Worm (Caenorhabditis elegans) whole organism, late embryonic: ENCODE results near the gene pph-4.2.
A peak's percentile ranks its signal among the peaks of the same experiment; 100 is the strongest.

Experiments
- C08G9.2 ChIP-seq: sonication (generic microtip); optimal IDR thresholded peaks from 2 replicates; lab custom pipeline; 2016; ENCODE audit warnings: mild to moderate bottlenecking, missing genetic modification characterization, moderate library complexity, missing compliant biosample characterization
- F13H6.1 ChIP-seq: sonication (generic microtip); optimal IDR thresholded peaks from 2 replicates; lab custom pipeline; 2016; ENCODE audit warnings: missing genetic modification characterization, missing compliant biosample characterization
- K02D7.2 ChIP-seq: sonication (generic microtip); optimal IDR thresholded peaks from 2 replicates; lab custom pipeline; 2017; ENCODE audit warnings: mild to moderate bottlenecking, missing genetic modification characterization, missing compliant biosample characterization
- K09A11.1 ChIP-seq: sonication (generic microtip); optimal IDR thresholded peaks from 2 replicates; lab custom pipeline; 2017; ENCODE audit warnings: antibody characterized with exemption, mild to moderate bottlenecking, missing genetic modification characterization, missing compliant biosample characterization; ENCODE audit not compliant: insufficient read depth
- ahr-1 ChIP-seq: sonication (generic microtip); optimal IDR thresholded peaks from 2 replicates; lab custom pipeline; 2016; ENCODE audit warnings: missing genetic modification characterization, missing compliant biosample characterization
- ama-1 ChIP-seq: fragments of 150-350 bp; optimal IDR thresholded peaks from 2 replicates; lab custom pipeline; 2014
- ceh-14 ChIP-seq: sonication (generic microtip); optimal IDR thresholded peaks from 2 replicates; lab custom pipeline; 2016; ENCODE audit warnings: missing genotype, missing genetic modification characterization, missing compliant biosample characterization
- ceh-19 ChIP-seq: fragments of 200-800 bp; sonication (Bioruptor generic); optimal IDR thresholded peaks from 2 replicates; lab custom pipeline; 2018; ENCODE audit warnings: mild to moderate bottlenecking, missing genetic modification characterization, missing compliant biosample characterization
- ceh-24 ChIP-seq: sonication (generic microtip); optimal IDR thresholded peaks from 2 replicates; lab custom pipeline; 2016; ENCODE audit warnings: mild to moderate bottlenecking, missing genetic modification characterization, missing compliant biosample characterization
- ceh-30 ChIP-seq: fragments of 150-350 bp; optimal IDR thresholded peaks from 2 replicates; lab custom pipeline; 2014; ENCODE audit warnings: missing biosample characterization, missing genetic modification characterization
- ceh-31 ChIP-seq: sonication (generic microtip); optimal IDR thresholded peaks from 2 replicates; lab custom pipeline; 2016; ENCODE audit warnings: missing genetic modification characterization, missing compliant biosample characterization
- ceh-34 ChIP-seq: sonication (generic microtip); optimal IDR thresholded peaks from 2 replicates; lab custom pipeline; 2016; ENCODE audit warnings: mild to moderate bottlenecking, missing genetic modification characterization, missing compliant biosample characterization
- ceh-45 ChIP-seq: fragments of 200-800 bp; sonication (Bioruptor generic); IDR thresholded peaks from 2 replicates; pipeline ENCODE4 v1.3.6; 2022; ENCODE audit warnings: missing genetic modification reagents, missing genetic modification characterization, missing compliant biosample characterization
- ceh-48 ChIP-seq: sonication (generic microtip); optimal IDR thresholded peaks from 2 replicates; lab custom pipeline; 2016; ENCODE audit warnings: missing genetic modification characterization, inconsistent platforms, missing compliant biosample characterization
- ceh-6 ChIP-seq: fragments of 200-800 bp; sonication (Bioruptor generic); optimal IDR thresholded peaks from 2 replicates; lab custom pipeline; 2018; ENCODE audit warnings: mild to moderate bottlenecking, missing genetic modification characterization, missing compliant biosample characterization
- che-1 ChIP-seq: sonication (generic microtip); optimal IDR thresholded peaks from 2 replicates; lab custom pipeline; 2016; ENCODE audit warnings: mild to moderate bottlenecking, missing genetic modification characterization, missing compliant biosample characterization
- dve-1 ChIP-seq: sonication (generic microtip); optimal IDR thresholded peaks from 2 replicates; lab custom pipeline; 2017; ENCODE audit warnings: antibody characterized with exemption, mild to moderate bottlenecking, missing genetic modification characterization, missing compliant biosample characterization
- ets-4 ChIP-seq: sonication (generic microtip); optimal IDR thresholded peaks from 2 replicates; lab custom pipeline; 2016; ENCODE audit warnings: missing genetic modification characterization, missing compliant biosample characterization
- eyg-1 ChIP-seq: sonication (generic microtip); optimal IDR thresholded peaks from 2 replicates; lab custom pipeline; 2016; ENCODE audit warnings: missing genotype, missing genetic modification characterization, missing compliant biosample characterization
- fax-1 ChIP-seq: sonication (generic microtip); optimal IDR thresholded peaks from 2 replicates; lab custom pipeline; 2016; ENCODE audit warnings: missing genotype, missing genetic modification characterization, missing compliant biosample characterization
- fkh-10 ChIP-seq: fragments of 150-350 bp; optimal IDR thresholded peaks from 2 replicates; lab custom pipeline; 2014; ENCODE audit warnings: missing biosample characterization, missing genetic modification reagents, missing genetic modification characterization
- gmeb-2 ChIP-seq: sonication (generic microtip); optimal IDR thresholded peaks from 2 replicates; lab custom pipeline; 2016; ENCODE audit warnings: missing genetic modification characterization, inconsistent platforms, missing compliant biosample characterization
- hlh-13 ChIP-seq: fragments of 200-800 bp; sonication (Bioruptor generic); optimal IDR thresholded peaks from 2 replicates; lab custom pipeline; 2018; ENCODE audit warnings: mild to moderate bottlenecking, missing genetic modification characterization, missing compliant biosample characterization
- hlh-6 ChIP-seq: sonication (generic microtip); optimal IDR thresholded peaks from 2 replicates; lab custom pipeline; 2016; ENCODE audit warnings: missing genotype, missing genetic modification characterization, missing compliant biosample characterization
- hlh-8 ChIP-seq: sonication (generic microtip); optimal IDR thresholded peaks from 2 replicates; lab custom pipeline; 2016; ENCODE audit warnings: missing genotype, missing genetic modification characterization, missing compliant biosample characterization
- lim-6 ChIP-seq: sonication (generic microtip); optimal IDR thresholded peaks from 2 replicates; lab custom pipeline; 2016; ENCODE audit warnings: missing genetic modification characterization, missing compliant biosample characterization
- lin-11 ChIP-seq: fragments of 200-800 bp; sonication (Bioruptor generic); optimal IDR thresholded peaks from 2 replicates; lab custom pipeline; 2018; ENCODE audit warnings: mild to moderate bottlenecking, missing genetic modification characterization, missing compliant biosample characterization
- nfya-1 ChIP-seq: sonication (generic microtip); optimal IDR thresholded peaks from 2 replicates; lab custom pipeline; 2017; ENCODE audit warnings: missing genetic modification characterization, mild to moderate bottlenecking, missing compliant biosample characterization, antibody characterized with exemption, moderate library complexity
- nhr-11 ChIP-seq: fragments of 150-350 bp; optimal IDR thresholded peaks from 2 replicates; lab custom pipeline; 2014; ENCODE audit warnings: missing biosample characterization, missing genetic modification characterization
- nhr-232 ChIP-seq: sonication (generic microtip); optimal IDR thresholded peaks from 2 replicates; lab custom pipeline; 2016; ENCODE audit warnings: missing genetic modification characterization, missing compliant biosample characterization
- pag-3 ChIP-seq: sonication (generic microtip); optimal IDR thresholded peaks from 2 replicates; lab custom pipeline; 2016; ENCODE audit warnings: missing compliant biosample characterization, missing genetic modification characterization, borderline replicate concordance
- pha-2 ChIP-seq: sonication (generic microtip); optimal IDR thresholded peaks from 2 replicates; lab custom pipeline; 2017; ENCODE audit warnings: mild to moderate bottlenecking, missing genetic modification characterization, missing compliant biosample characterization
- pha-4 ChIP-seq: fragments of 150-350 bp; optimal IDR thresholded peaks from 2 replicates; lab custom pipeline; 2018; ENCODE audit warnings: missing biosample characterization, missing genetic modification reagents, missing genetic modification characterization
- pqm-1 ChIP-seq: sonication (generic microtip); optimal IDR thresholded peaks from 2 replicates; lab custom pipeline; 2016; ENCODE audit warnings: missing genetic modification characterization, missing compliant biosample characterization
- pros-1 ChIP-seq: fragments of 150-350 bp; optimal IDR thresholded peaks from 2 replicates; lab custom pipeline; 2014; ENCODE audit warnings: missing biosample characterization, missing genetic modification reagents, missing genetic modification characterization
- ref-2 ChIP-seq: sonication (generic microtip); optimal IDR thresholded peaks from 2 replicates; lab custom pipeline; 2016; ENCODE audit warnings: missing genetic modification characterization, missing compliant biosample characterization
- sdc-2 ChIP-seq: sonication (generic microtip); optimal IDR thresholded peaks from 2 replicates; lab custom pipeline; 2016; ENCODE audit warnings: missing genotype, missing genetic modification characterization, missing compliant biosample characterization
- sox-4 ChIP-seq: sonication (generic microtip); optimal IDR thresholded peaks from 2 replicates; lab custom pipeline; 2017; ENCODE audit warnings: mild to moderate bottlenecking, missing genetic modification characterization, inconsistent platforms, missing compliant biosample characterization
- tbx-7 ChIP-seq: sonication (generic microtip); optimal IDR thresholded peaks from 2 replicates; lab custom pipeline; 2016; ENCODE audit warnings: missing genotype, missing genetic modification characterization, missing compliant biosample characterization
- ttx-3 ChIP-seq: sonication (generic microtip); optimal IDR thresholded peaks from 2 replicates; lab custom pipeline; 2016; ENCODE audit warnings: missing genetic modification reagents, missing genetic modification characterization, missing compliant biosample characterization
- unc-3 ChIP-seq, 2 experiments: fragments of 200-800 bp in 1 of 2; sonication (Bioruptor generic) in 1 of 2; sonication (generic microtip) in 1 of 2; conservative IDR thresholded peaks in 1 of 2; optimal IDR thresholded peaks in 1 of 2; 2 replicates each; pipeline versions ENCODE4 v1.3.6 to Lab custom; 2016 to 2022; ENCODE audit warnings: missing compliant biosample characterization in 2 of 2, missing genetic modification characterization in 2 of 2, missing genetic modification reagents in 1 of 2
- unc-55 ChIP-seq: sonication (generic microtip); optimal IDR thresholded peaks from 2 replicates; lab custom pipeline; 2017; ENCODE audit warnings: missing biosample characterization, missing genetic modification reagents, missing genetic modification characterization
- unc-86 ChIP-seq: sonication (generic microtip); optimal IDR thresholded peaks from 2 replicates; lab custom pipeline; 2016; ENCODE audit warnings: missing genetic modification characterization, missing compliant biosample characterization
- zip-5 ChIP-seq: sonication (generic microtip); optimal IDR thresholded peaks from 2 replicates; lab custom pipeline; 2016; ENCODE audit warnings: missing genetic modification characterization, missing compliant biosample characterization
- ztf-16 ChIP-seq: sonication (generic microtip); optimal IDR thresholded peaks from 2 replicates; lab custom pipeline; 2017; ENCODE audit warnings: missing genetic modification characterization, missing compliant biosample characterization

Gene pph-4.2

DNA sequence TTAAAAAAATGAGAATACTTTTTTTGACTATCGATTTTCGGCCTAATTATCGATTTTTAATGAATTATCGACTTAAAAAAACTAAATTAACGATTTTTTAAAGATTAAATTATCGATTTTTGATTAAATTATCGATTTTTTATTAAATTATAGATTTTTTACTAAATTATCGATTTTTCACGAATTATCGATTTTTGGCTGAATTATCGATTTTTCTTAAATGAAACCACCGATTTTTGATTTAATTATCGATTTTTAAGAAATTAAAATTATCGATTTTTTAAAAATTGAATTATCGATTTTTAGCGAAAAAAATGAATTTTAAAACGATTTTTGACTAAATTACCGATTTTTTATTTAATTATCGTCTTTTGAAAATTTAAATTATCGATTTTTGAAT, 34.6 kb upstream of the pph-4.2 start:
- TF ChIP-seq ceh-48 (tag; lab: Kevin White, UChicago) (peak; percentile 14), dve-1 (tag; lab: Kevin White, UChicago) (no peak)

DNA sequence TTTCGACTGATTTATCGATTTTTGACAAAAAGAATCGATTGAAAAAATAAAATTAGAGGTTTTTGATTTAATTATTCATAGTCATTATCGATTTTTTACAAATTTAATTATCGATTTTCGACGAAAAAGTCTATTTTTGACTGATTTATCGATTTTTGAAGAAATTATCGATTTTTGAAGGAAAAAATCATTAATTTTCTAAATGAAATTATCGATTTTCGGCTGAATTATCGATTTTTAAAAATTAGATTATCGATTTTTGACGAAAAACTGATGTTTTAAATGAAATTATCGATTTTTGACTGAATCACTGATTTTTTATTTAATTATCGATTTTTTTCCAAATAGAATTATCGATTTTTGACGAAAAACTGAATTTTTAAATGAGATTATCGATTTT, 34.0 kb upstream of the pph-4.2 start:
- TF ChIP-seq fax-1 (tag; lab: Kevin White, UChicago) (no peak), ceh-48 (tag; lab: Kevin White, UChicago) (peak; percentile 71), pqm-1 (tag; lab: Kevin White, UChicago) (no peak), che-1 (tag; lab: Kevin White, UChicago) (no peak)
- TF ChIP-seq, all 69 proteins: peak for 1

DNA sequence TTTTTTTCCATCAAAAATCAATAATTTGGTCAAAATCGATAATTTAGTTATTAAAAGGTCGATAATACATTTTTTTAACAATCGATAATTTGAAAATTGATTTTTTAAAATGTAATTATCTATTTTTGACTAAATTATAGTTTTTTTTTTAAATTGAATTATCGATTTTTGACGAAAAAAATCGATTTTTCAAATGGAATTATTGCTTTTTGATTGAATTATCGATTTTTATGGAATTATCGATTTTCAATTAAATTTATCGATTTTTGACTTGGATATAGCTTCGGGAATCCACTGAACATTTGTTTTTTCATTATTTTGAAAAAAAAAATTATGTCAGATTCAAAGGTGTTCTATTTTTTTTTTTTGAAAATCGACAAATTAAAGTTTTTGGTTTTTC, 33.3 kb upstream of the pph-4.2 start:
- no peak for TF ChIP-seq pha-2
- TF ChIP-seq hlh-13 (GFP tag; lab: Kevin White, UChicago): no peak
- no peak for TF ChIP-seq ceh-31 (tag; lab: Kevin White, UChicago)
- TF ChIP-seq ceh-24 (tag; lab: Kevin White, UChicago): no peak
- TF ChIP-seq hlh-6: no peak
- TF ChIP-seq, all 69 proteins: peak for 0

DNA sequence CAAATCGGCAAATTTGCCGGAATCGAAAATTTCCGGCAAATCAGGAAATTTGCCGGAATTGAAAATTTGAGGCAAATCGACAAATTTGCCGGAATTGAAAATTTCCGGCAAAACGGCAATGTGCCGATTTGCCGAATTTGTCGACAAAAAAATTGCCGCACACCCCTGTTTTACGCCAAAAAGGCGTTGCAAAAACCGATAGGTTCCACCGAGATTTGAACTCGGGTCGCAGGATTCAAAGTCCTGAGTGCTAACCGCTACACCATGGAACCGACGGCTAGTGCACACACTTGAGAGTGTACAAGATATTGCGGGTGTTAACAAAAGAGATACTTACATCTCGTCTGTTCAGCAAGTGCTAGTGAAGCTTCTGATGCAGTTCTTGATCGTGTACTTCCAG, 22.7 kb upstream of the pph-4.2 start:
- TF ChIP-seq unc-3 (GFP tag; conservative IDR thresholded peaks at IDR 0.05; lab: Robert Waterston, UW) (peak; percentile 48; the same call in 1 of the 2 replicates), unc-3 (tag; optimal IDR thresholded peaks at IDR 0.05; lab: Kevin White, UChicago) (peak; percentile 20), ref-2 (tag; lab: Kevin White, UChicago) (peak; percentile 63), tbx-7 (tag; lab: Kevin White, UChicago) (no peak), ceh-48 (tag; lab: Kevin White, UChicago) (peak; percentile 13), ceh-24 (tag; lab: Kevin White, UChicago) (no peak), pros-1 (tag; lab: Kevin White, UChicago) (no peak), ttx-3 (tag; lab: Kevin White, UChicago) (peak; percentile 32), C08G9.2 (tag; lab: Kevin White, UChicago) (peak; percentile 58), pag-3 (tag; lab: Kevin White, UChicago) (no peak), hlh-6 (no peak), che-1 (tag; lab: Kevin White, UChicago) (peak; percentile 68), zip-5 (tag; lab: Kevin White, UChicago) (peak; percentile 4), ceh-14 (tag; lab: Kevin White, UChicago) (no peak), ceh-19 (GFP tag; lab: Kevin White, UChicago) (peak; percentile 56), unc-86 (tag; lab: Kevin White, UChicago) (peak; percentile 32), sdc-2 (tag; lab: Kevin White, UChicago) (no peak), ceh-6 (GFP tag; lab: Kevin White, UChicago) (peak; percentile 54), ztf-16 (peak; percentile 47), ets-4 (tag; lab: Kevin White, UChicago) (no peak), nfya-1 (tag; lab: Kevin White, UChicago) (no peak), ceh-31 (tag; lab: Kevin White, UChicago) (no peak), hlh-8 (no peak), ama-1 (lab: Kevin White, UChicago) (no peak), ceh-45 (0 out of 2 replicates have a peak, but pooled peaks have one; percentile 42), gmeb-2 (tag; lab: Kevin White, UChicago) (peak; percentile 53), K02D7.2 (no peak), eyg-1 (tag; lab: Kevin White, UChicago) (no peak), unc-55 (GFP tag; lab: Kevin White, UChicago) (no peak), K09A11.1 (tag; lab: Kevin White, UChicago) (no peak), sox-4 (tag; lab: Kevin White, UChicago) (peak; percentile 36), pha-4 (tag; lab: Kevin White, UChicago) (no peak), nhr-232 (tag; lab: Kevin White, UChicago) (peak; percentile 23), lin-11 (tag; lab: Kevin White, UChicago) (peak; percentile 44), ceh-30 (no peak), nhr-11 (tag; lab: Kevin White, UChicago) (no peak), pqm-1 (tag; lab: Kevin White, UChicago) (no peak), lim-6 (tag; lab: Kevin White, UChicago) (no peak), fkh-10 (no peak), F13H6.1 (tag; lab: Kevin White, UChicago) (no peak), ceh-34 (peak; percentile 12), dve-1 (tag; lab: Kevin White, UChicago) (no peak), ahr-1 (tag; lab: Kevin White, UChicago) (no peak)
